Worm (Caenorhabditis elegans) whole organism, young adult: ENCODE measurements around the gene csr-1.

Experiments used
- athp-1 ChIP-seq: sonication (generic microtip); optimal IDR thresholded peaks from 2 replicates; lab custom pipeline; 2017; ENCODE audit warnings: mild to moderate bottlenecking, missing genetic modification characterization, missing compliant biosample characterization
- ceh-91 ChIP-seq: fragments of 200-800 bp; sonication (Bioruptor generic); IDR thresholded peaks from 2 replicates; pipeline ENCODE4 v1.3.6; 2022; ENCODE audit warnings: missing genetic modification reagents, missing genetic modification characterization, missing compliant biosample characterization
- dpl-1 ChIP-seq: fragments of 150-350 bp; optimal IDR thresholded peaks from 2 replicates; lab custom pipeline; 2014; ENCODE audit warnings: missing biosample characterization, missing genetic modification reagents, missing genetic modification characterization
- lsy-27 ChIP-seq: sonication (generic microtip); optimal IDR thresholded peaks from 2 replicates; lab custom pipeline; 2017; ENCODE audit warnings: missing genetic modification characterization, mild to moderate bottlenecking, missing compliant biosample characterization, antibody characterized with exemption, missing genotype, borderline replicate concordance; ENCODE audit not compliant: insufficient read depth

ce11 chrIV:7957504-7957903 lies 437 bp downstream of the csr-1 start, which contains the start of gene frpr-10:
- TF ChIP-seq lsy-27 (no peak), ceh-91 (GFP tag; lab: Robert Waterston, UW) (no peak), dpl-1 (GFP tag; lab: Kevin White, UChicago) (no peak), athp-1 (tag; lab: Kevin White, UChicago) (no peak)
